Fruit fly (Drosophila melanogaster): ENCODE results near the gene CG10657.

DNA sequence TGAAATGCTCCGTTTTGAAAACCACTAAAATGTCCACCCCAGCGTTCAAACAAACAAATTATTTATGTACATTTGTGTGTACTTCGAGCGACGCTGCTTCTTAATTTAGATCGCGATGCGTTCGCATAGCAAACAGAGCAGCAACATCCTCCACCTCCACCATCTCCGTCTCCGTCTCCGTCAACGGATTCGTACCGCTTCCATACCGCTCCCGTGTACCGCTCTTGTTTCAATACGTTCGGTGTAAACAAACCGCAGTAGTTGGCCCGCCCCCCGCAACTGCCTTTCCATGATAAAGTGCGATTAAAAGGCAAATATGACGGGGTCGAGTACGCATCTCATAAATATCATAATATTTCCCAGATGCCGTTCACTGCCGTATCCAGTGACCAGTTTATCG lies 14.8 kb downstream of the CG10657 start, which contains the start of gene CG33725:
- no peak for TF ChIP-seq Hr96 (GFP tag; optimal IDR thresholded peaks at IDR 0.05)
- TF ChIP-seq CG5204 (GFP tag; optimal IDR thresholded peaks at IDR 0.05) = no peak
- TF ChIP-seq CG1620 (GFP tag; optimal IDR thresholded peaks at IDR 0.05) = no peak
- no peak for TF ChIP-seq CG14711 (tag; optimal IDR thresholded peaks at IDR 0.05)
- no peak for TF ChIP-seq Mnt (GFP tag; optimal IDR thresholded peaks at IDR 0.05)
- no peak for TF ChIP-seq CG11617 (GFP tag; optimal IDR thresholded peaks at IDR 0.05)
- TF ChIP-seq bab1 (GFP tag; optimal IDR thresholded peaks at IDR 0.05) = no peak
- no peak for TF ChIP-seq cnc (optimal IDR thresholded peaks at IDR 0.05)
- no peak for TF ChIP-seq tj (GFP tag; optimal IDR thresholded peaks at IDR 0.05)
